Worm (Caenorhabditis elegans) whole organism, L3 larva: ENCODE results near the gene T18D3.9.

Experiments used
- ceh-28 ChIP-seq: fragments of 150-350 bp; optimal IDR thresholded peaks from 2 replicates; lab custom pipeline; 2014; ENCODE audit warnings: missing biosample characterization, missing genetic modification reagents, missing genetic modification characterization
- daf-12 ChIP-seq: fragments of 150-350 bp; optimal IDR thresholded peaks from 2 replicates; lab custom pipeline; 2014; ENCODE audit warnings: missing biosample characterization, missing genetic modification reagents, missing genetic modification characterization
- elt-2 ChIP-seq: sonication (generic microtip); optimal IDR thresholded peaks from 2 replicates; lab custom pipeline; 2016; ENCODE audit warnings: missing genetic modification reagents, mild to moderate bottlenecking, missing genetic modification characterization, missing compliant biosample characterization
- nhr-25 ChIP-seq: sonication (generic microtip); optimal IDR thresholded peaks from 2 replicates; lab custom pipeline; 2017; ENCODE audit warnings: missing biosample characterization, missing genetic modification characterization
- nhr-76 ChIP-seq: fragments of 150-350 bp; sonication (generic microtip); optimal IDR thresholded peaks from 5 replicates; lab custom pipeline; 2014; ENCODE audit warnings: missing biosample characterization, missing genetic modification characterization
- zag-1 ChIP-seq: fragments of 150-350 bp; optimal IDR thresholded peaks from 2 replicates; lab custom pipeline; 2014; ENCODE audit warnings: missing biosample characterization, missing genetic modification characterization

ce11 chrX:12477341-12477740 lies 23.1 kb upstream of the T18D3.9 start, which contains the start of gene F45E6.1:
- TF ChIP-seq nhr-25 (tag; lab: Kevin White, UChicago) (no peak), daf-12 (no peak), nhr-76 (tag; lab: Kevin White, UChicago) (no peak), zag-1 (tag; lab: Kevin White, UChicago) (no peak), ceh-28 (no peak), elt-2 (tag; lab: Kevin White, UChicago) (no peak)
